Fruit fly (Drosophila melanogaster) whole organism, embryonic: ENCODE data around the gene CG14424.

Experiments
- Atf3 ChIP-seq: fragments of 200-800 bp; sonication (Bioruptor generic); optimal IDR thresholded peaks from 3 replicates; lab custom pipeline; 2016; ENCODE audit warnings: missing biosample characterization, missing genetic modification characterization
- Bgb ChIP-seq: fragments of 200-800 bp; sonication (Bioruptor generic); IDR thresholded peaks from 2 replicates; pipeline ENCODE4 v1.3.6; 2022; ENCODE audit warnings: missing biosample characterization, missing genetic modification characterization; ENCODE audit not compliant: partially characterized antibody
- Blimp-1 ChIP-seq: fragments of 200-800 bp; sonication (Bioruptor generic); optimal IDR thresholded peaks from 3 replicates; lab custom pipeline; 2018; ENCODE audit warnings: missing biosample characterization, missing genetic modification characterization, mild to moderate bottlenecking, moderate library complexity, missing genetic modification reagents
- CG11085 ChIP-seq: fragments of 200-800 bp; sonication (Bioruptor generic); IDR thresholded peaks from 2 replicates; pipeline ENCODE4 v1.3.6; 2022; ENCODE audit warnings: missing biosample characterization, missing genetic modification characterization
- CG15601 ChIP-seq: fragments of 200-800 bp; sonication (Bioruptor generic); optimal IDR thresholded peaks from 3 replicates; lab custom pipeline; 2019; ENCODE audit warnings: missing biosample characterization, mild to moderate bottlenecking, missing genetic modification characterization, moderate library complexity
- CG16863 ChIP-seq: fragments of 200-800 bp; sonication (Bioruptor generic); optimal IDR thresholded peaks from 3 replicates; lab custom pipeline; 2016; ENCODE audit warnings: missing biosample characterization, missing genetic modification characterization
- CG17802 ChIP-seq: fragments of 200-800 bp; sonication (Bioruptor generic); optimal IDR thresholded peaks from 2 replicates; lab custom pipeline; 2018; ENCODE audit warnings: missing biosample characterization, mild to moderate bottlenecking, missing genetic modification characterization, moderate library complexity
- CG18262 ChIP-seq: fragments of 200-800 bp; optimal IDR thresholded peaks from 3 replicates; lab custom pipeline; 2019; ENCODE audit warnings: missing biosample characterization, mild to moderate bottlenecking, missing genetic modification characterization, moderate library complexity
- CG3281 ChIP-seq: fragments of 200-800 bp; sonication (Bioruptor generic); optimal IDR thresholded peaks from 3 replicates; lab custom pipeline; 2017; ENCODE audit warnings: missing biosample characterization, mild to moderate bottlenecking, missing genetic modification characterization
- CG33213 ChIP-seq: fragments of 200-800 bp; sonication (Bioruptor generic); optimal IDR thresholded peaks from 3 replicates; lab custom pipeline; 2016; ENCODE audit warnings: missing biosample characterization, missing genetic modification characterization
- CG3726 ChIP-seq: fragments of 200-800 bp; sonication (Bioruptor generic); IDR thresholded peaks from 3 replicates; pipeline ENCODE4, ENCODE4 v1.3.6; 2022; ENCODE audit warnings: missing biosample characterization, missing genetic modification characterization
- CG6175 ChIP-seq: fragments of 200-800 bp; sonication (Bioruptor generic); IDR thresholded peaks from 3 replicates; pipeline ENCODE4 v1.3.6; 2022; ENCODE audit warnings: missing biosample characterization, missing genetic modification characterization
- CG6272 ChIP-seq: fragments of 200-800 bp; sonication (Bioruptor generic); IDR thresholded peaks from 2 replicates; pipeline ENCODE4 v1.3.6; 2022; ENCODE audit warnings: missing biosample characterization, missing genetic modification characterization
- CG6689 ChIP-seq: fragments of 200-800 bp; sonication (Bioruptor generic); IDR thresholded peaks from 2 replicates; pipeline ENCODE4 v1.3.6; 2022; ENCODE audit warnings: missing biosample characterization, missing genetic modification characterization
- CG8359 ChIP-seq: fragments of 200-800 bp; sonication (Bioruptor generic); optimal IDR thresholded peaks from 2 replicates; lab custom pipeline; 2017; ENCODE audit warnings: missing biosample characterization, mild to moderate bottlenecking, missing genetic modification characterization, borderline replicate concordance
- CG9437 ChIP-seq: fragments of 200-800 bp; sonication (Bioruptor generic); optimal IDR thresholded peaks from 2 replicates; lab custom pipeline; 2018; ENCODE audit warnings: missing biosample characterization, mild to moderate bottlenecking, missing genetic modification characterization
- Doc2 ChIP-seq: fragments of 200-800 bp; sonication (Bioruptor generic); IDR thresholded peaks from 2 replicates; pipeline ENCODE4 v1.3.6; 2022; ENCODE audit warnings: missing biosample characterization, missing genetic modification characterization
- H2.0 ChIP-seq: fragments of 200-800 bp; sonication (Bioruptor generic); IDR thresholded peaks from 2 replicates; pipeline ENCODE4 v1.3.6; 2022; ENCODE audit warnings: missing biosample characterization, missing genetic modification characterization
- HLH54F ChIP-seq: fragments of 200-800 bp; sonication (Bioruptor generic); optimal IDR thresholded peaks from 3 replicates; lab custom pipeline; 2016; ENCODE audit warnings: missing biosample characterization, missing genetic modification characterization
- Hand ChIP-seq: fragments of 200-800 bp; sonication (Bioruptor generic); optimal IDR thresholded peaks from 2 replicates; lab custom pipeline; 2017; ENCODE audit warnings: mild to moderate bottlenecking, missing biosample characterization, missing genetic modification reagents, missing genetic modification characterization
- Hr3 ChIP-seq: fragments of 200-800 bp; sonication (Bioruptor generic); optimal IDR thresholded peaks from 3 replicates; lab custom pipeline; 2016; ENCODE audit warnings: missing biosample characterization, missing genetic modification characterization
- MTF-1 ChIP-seq: fragments of 200-800 bp; sonication (Bioruptor generic); optimal IDR thresholded peaks from 2 replicates; lab custom pipeline; 2018; ENCODE audit warnings: missing biosample characterization, mild to moderate bottlenecking, missing genetic modification characterization, borderline replicate concordance
- Mes4 ChIP-seq: fragments of 200-800 bp; sonication (Bioruptor generic); optimal IDR thresholded peaks from 2 replicates; lab custom pipeline; 2016; ENCODE audit warnings: missing biosample characterization, missing genetic modification characterization
- NFAT ChIP-seq: fragments of 200-800 bp; sonication (Bioruptor generic); IDR thresholded peaks from 2 replicates; pipeline ENCODE4 v1.3.6; 2022; ENCODE audit warnings: missing biosample characterization, missing genetic modification characterization
- Pdp1 ChIP-seq, 2 experiments: fragments of 200-800 bp; sonication (Bioruptor generic); optimal IDR thresholded peaks; 3 replicates each; lab custom pipeline; 2016; ENCODE audit warnings: missing biosample characterization in 2 of 2, missing genetic modification characterization in 2 of 2, mild to moderate bottlenecking in 1 of 2, moderate library complexity in 1 of 2
- Scr ChIP-seq: fragments of 200-800 bp; sonication (Bioruptor generic); IDR thresholded peaks from 2 replicates; pipeline ENCODE4 v1.3.6; 2022; ENCODE audit warnings: missing biosample characterization, missing genetic modification characterization; ENCODE audit not compliant: partially characterized antibody
- Six4 ChIP-seq: fragments of 200-800 bp; sonication (Bioruptor generic); optimal IDR thresholded peaks from 2 replicates; lab custom pipeline; 2016; ENCODE audit warnings: missing biosample characterization, missing genetic modification characterization
- Usf ChIP-seq: fragments of 200-800 bp; sonication (Bioruptor generic); optimal IDR thresholded peaks from 2 replicates; lab custom pipeline; 2017; ENCODE audit warnings: missing genotype, missing biosample characterization, missing genetic modification characterization
- Xrp1 ChIP-seq: fragments of 200-800 bp; sonication (Bioruptor generic); IDR thresholded peaks from 2 replicates; pipeline ENCODE4 v1.3.6; 2022; ENCODE audit warnings: missing biosample characterization, missing genetic modification characterization
- ap ChIP-seq: fragments of 200-800 bp; sonication (Bioruptor generic); IDR thresholded peaks from 2 replicates; pipeline ENCODE4 v1.3.6; 2022; ENCODE audit warnings: missing biosample characterization, missing genetic modification characterization
- bbx ChIP-seq: fragments of 200-800 bp; sonication (Bioruptor generic); IDR thresholded peaks from 2 replicates; pipeline ENCODE4 v1.3.6; 2022; ENCODE audit warnings: missing biosample characterization, missing genetic modification characterization; ENCODE audit not compliant: partially characterized antibody
- bowl ChIP-seq: fragments of 200-800 bp; sonication (Bioruptor generic); IDR thresholded peaks from 2 replicates; pipeline ENCODE4 v1.3.6; 2022; ENCODE audit warnings: missing biosample characterization, missing genetic modification characterization
- chn ChIP-seq: fragments of 200-800 bp; sonication (Bioruptor generic); optimal IDR thresholded peaks from 2 replicates; lab custom pipeline; 2016; ENCODE audit warnings: missing biosample characterization, missing genetic modification characterization
- dpn ChIP-seq, 2 experiments: fragments of 200-800 bp; sonication (Bioruptor generic); optimal IDR thresholded peaks; 3 replicates each; lab custom pipeline; 2016; ENCODE audit warnings: missing biosample characterization in 2 of 2, missing genetic modification characterization in 2 of 2
- fd96Cb ChIP-seq: fragments of 200-800 bp; sonication (Bioruptor generic); optimal IDR thresholded peaks from 2 replicates; lab custom pipeline; 2018; ENCODE audit warnings: missing biosample characterization, mild to moderate bottlenecking, missing genetic modification characterization, moderate library complexity
- hkb ChIP-seq, 2 experiments: fragments of 200-800 bp in 1 of 2; fragments of >200 bp in 1 of 2; sonication (Bioruptor generic) in 1 of 2; IDR thresholded peaks in 1 of 2; optimal IDR thresholded peaks in 1 of 2; 2 replicates each; pipeline versions ENCODE4 v1.3.6 to Lab custom; 2017 to 2022; ENCODE audit warnings: missing biosample characterization in 1 of 2, missing genetic modification characterization in 1 of 2
- jing ChIP-seq: fragments of 200-800 bp; sonication (Bioruptor generic); optimal IDR thresholded peaks from 2 replicates; lab custom pipeline; 2018; ENCODE audit warnings: missing biosample characterization, mild to moderate bottlenecking, missing genetic modification characterization
- lbe ChIP-seq: fragments of 200-800 bp; sonication (Bioruptor generic); optimal IDR thresholded peaks from 2 replicates; lab custom pipeline; 2016; ENCODE audit warnings: missing biosample characterization, mild to moderate bottlenecking, missing genetic modification characterization
- nerfin-1 ChIP-seq: fragments of 200-800 bp; sonication (Bioruptor generic); optimal IDR thresholded peaks from 3 replicates; lab custom pipeline; 2019; ENCODE audit warnings: missing biosample characterization, mild to moderate bottlenecking, missing genetic modification characterization, moderate library complexity
- nerfin-2 ChIP-seq: fragments of 200-800 bp; sonication (Bioruptor generic); IDR thresholded peaks from 2 replicates; pipeline ENCODE4 v1.3.6; 2022; ENCODE audit warnings: missing biosample characterization, missing genetic modification characterization; ENCODE audit not compliant: partially characterized antibody
- pfk ChIP-seq: fragments of 200-800 bp; sonication (Bioruptor generic); optimal IDR thresholded peaks from 2 replicates; lab custom pipeline; 2018; ENCODE audit warnings: missing biosample characterization, mild to moderate bottlenecking, missing genetic modification characterization, moderate library complexity
- pho ChIP-seq: fragments of 200-800 bp; sonication (Bioruptor generic); optimal IDR thresholded peaks from 2 replicates; lab custom pipeline; 2016; ENCODE audit warnings: missing biosample characterization, missing genetic modification characterization
- ranshi ChIP-seq: fragments of 200-800 bp; sonication (Bioruptor generic); IDR thresholded peaks from 2 replicates; pipeline ENCODE4 v1.3.6; 2022; ENCODE audit warnings: missing biosample characterization, missing genetic modification characterization
- salm ChIP-seq: fragments of 200-800 bp; sonication (Bioruptor generic); optimal IDR thresholded peaks from 2 replicates; lab custom pipeline; 2018; ENCODE audit warnings: missing biosample characterization, mild to moderate bottlenecking, missing genetic modification characterization
- schlank ChIP-seq: fragments of 200-800 bp; sonication (Bioruptor generic); optimal IDR thresholded peaks from 2 replicates; lab custom pipeline; 2018; ENCODE audit warnings: missing biosample characterization, mild to moderate bottlenecking, missing genetic modification characterization
- slbo ChIP-seq: fragments of 200-800 bp; sonication (Bioruptor generic); IDR thresholded peaks from 2 replicates; pipeline ENCODE4 v1.3.6; 2022; ENCODE audit warnings: missing biosample characterization, missing genetic modification characterization
- tna ChIP-seq: fragments of 200-800 bp; sonication (Bioruptor generic); IDR thresholded peaks from 2 replicates; pipeline ENCODE4 v1.3.6; 2022; ENCODE audit warnings: missing biosample characterization, missing genetic modification characterization; ENCODE audit not compliant: partially characterized antibody
- tup ChIP-seq: fragments of 200-800 bp; sonication (Bioruptor generic); optimal IDR thresholded peaks from 2 replicates; lab custom pipeline; 2016; ENCODE audit warnings: missing biosample characterization, mild to moderate bottlenecking, missing genetic modification characterization, moderate library complexity
- zfh1 ChIP-seq: fragments of 200-800 bp; sonication (Bioruptor generic); IDR thresholded peaks from 3 replicates; pipeline ENCODE4 v1.3.6; 2022; ENCODE audit warnings: missing biosample characterization, missing genetic modification characterization

The CG14424 gene

DNA sequence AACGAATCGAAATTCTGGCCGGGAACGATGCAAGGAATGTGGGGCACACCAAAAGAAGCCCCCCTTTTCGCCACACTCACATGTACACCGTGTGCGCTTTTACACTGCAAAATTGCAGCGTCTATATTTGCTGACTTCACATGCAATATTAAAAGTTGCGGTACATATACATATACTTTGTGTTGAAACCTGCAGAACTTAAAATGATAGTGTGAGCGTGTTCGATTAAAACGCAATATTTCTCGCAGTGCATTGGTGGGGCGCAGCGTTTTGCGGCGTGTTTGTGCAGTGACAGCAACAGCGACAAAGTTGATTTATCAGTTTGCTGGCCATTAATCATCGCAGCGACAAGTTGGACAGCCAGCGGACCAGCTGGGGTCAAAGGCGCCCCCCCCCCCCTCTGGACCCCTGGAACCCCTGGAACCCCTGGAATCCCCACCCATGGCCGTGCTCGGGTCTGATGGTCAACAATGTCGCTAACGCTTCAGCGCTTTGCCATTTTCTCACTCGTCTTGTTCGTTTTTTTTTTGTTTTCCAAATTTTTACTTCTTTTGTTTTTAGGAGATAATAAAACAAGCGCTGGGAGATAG lies 19.9 kb downstream of the CG14424 start (continued):
- TF ChIP-seq Mes4 (no peak), lbe (GFP tag; lab: Kevin White, UChicago) (no peak), CG17802 (tag; lab: Kevin White, UChicago) (no peak), jing (GFP tag; lab: Kevin White, UChicago) (no peak), Atf3 (GFP tag; lab: Kevin White, UChicago) (no peak), H2.0 (GFP tag; lab: Robert Waterston, UW) (0 out of 2 replicates have a peak, but pooled peaks have one; percentile 9), Scr (GFP tag; lab: Robert Waterston, UW) (no peak), CG9437 (GFP tag; lab: Kevin White, UChicago) (no peak), Pdp1 (GFP tag; optimal IDR thresholded peaks at IDR 0.05; lab: Kevin White, UChicago) (no peak), CG6175 (GFP tag; lab: Robert Waterston, UW) (no peak), CG11085 (GFP tag; lab: Robert Waterston, UW) (no peak), Hand (GFP tag; lab: Kevin White, UChicago) (no peak), slbo (no peak), pfk (no peak), hkb (optimal IDR thresholded peaks at IDR 0.05; lab: Kevin White, UChicago) (no peak), hkb (GFP tag; IDR thresholded peaks at IDR 0.05; lab: Robert Waterston, UW) (no peak), tup (GFP tag; lab: Kevin White, UChicago) (no peak), zfh1 (GFP tag; lab: Robert Waterston, UW) (no peak), CG18262 (no peak), tna (GFP tag; lab: Robert Waterston, UW) (no peak), Doc2 (GFP tag; lab: Robert Waterston, UW) (no peak), CG33213 (no peak), CG16863 (GFP tag; lab: Kevin White, UChicago) (no peak), nerfin-1 (tag; lab: Kevin White, UChicago) (no peak), fd96Cb (tag; lab: Kevin White, UChicago) (peak; percentile 7), MTF-1 (no peak), schlank (no peak), Xrp1 (GFP tag; lab: Robert Waterston, UW) (peak; percentile 21; the same call in 1 of the 2 replicates), ap (GFP tag; lab: Robert Waterston, UW) (no peak), chn (GFP tag; lab: Kevin White, UChicago) (no peak), Hr3 (no peak), Blimp-1 (GFP tag; lab: Kevin White, UChicago) (peak; percentile 17), Bgb (GFP tag; lab: Robert Waterston, UW) (no peak), NFAT (GFP tag; lab: Robert Waterston, UW) (no peak), nerfin-2 (no peak), bowl (GFP tag; lab: Robert Waterston, UW) (no peak), CG3726 (no peak), CG15601 (no peak), CG6272 (GFP tag; lab: Robert Waterston, UW) (no peak), CG8359 (GFP tag; lab: Kevin White, UChicago) (no peak), CG3281 (no peak), ranshi (GFP tag; lab: Robert Waterston, UW) (peak; percentile 42; the same call in 1 of the 2 replicates), dpn (GFP tag; optimal IDR thresholded peaks at IDR 0.05; lab: Kevin White, UChicago) (no peak), Usf (GFP tag; lab: Kevin White, UChicago) (no peak), HLH54F (GFP tag; lab: Kevin White, UChicago) (no peak), salm (tag; lab: Kevin White, UChicago) (no peak), pho (no peak), bbx (GFP tag; lab: Robert Waterston, UW) (no peak), CG6689 (GFP tag; lab: Robert Waterston, UW) (peak; percentile 35; the same call in 1 of the 2 replicates), Six4 (GFP tag; lab: Kevin White, UChicago) (no peak)
